Worm (Caenorhabditis elegans) whole organism, midembryonic: ENCODE measurements around the gene dhhc-5.

Experiments
- T22C8.4 ChIP-seq: fragments of 200-800 bp; sonication (Bioruptor generic); IDR thresholded peaks from 2 replicates; pipeline ENCODE4 v1.3.6; 2022; ENCODE audit warnings: missing genetic modification characterization, missing compliant biosample characterization
- flt-1 ChIP-seq: fragments of 200-800 bp; sonication (Bioruptor generic); IDR thresholded peaks from 2 replicates; pipeline ENCODE4 v1.3.6; 2022; ENCODE audit warnings: missing genetic modification characterization, missing compliant biosample characterization
- med-1 ChIP-seq: sonication (generic microtip); optimal IDR thresholded peaks from 2 replicates; lab custom pipeline; 2017; ENCODE audit warnings: missing genetic modification characterization, mild to moderate bottlenecking, missing compliant biosample characterization, antibody characterized with exemption, missing genetic modification reagents; ENCODE audit not compliant: insufficient read depth
- ref-1 ChIP-seq: fragments of 200-800 bp; sonication (Bioruptor generic); conservative IDR thresholded peaks from 2 replicates; pipeline ENCODE4 v1.3.6; 2022; ENCODE audit warnings: missing genetic modification reagents, missing genetic modification characterization, missing compliant biosample characterization
- tab-1 ChIP-seq: fragments of 200-800 bp; sonication (Bioruptor generic); IDR thresholded peaks from 2 replicates; pipeline ENCODE4 v1.3.6; 2022; ENCODE audit warnings: missing genetic modification characterization, missing compliant biosample characterization
- ztf-23 ChIP-seq: fragments of 200-800 bp; sonication (Bioruptor generic); IDR thresholded peaks from 2 replicates; pipeline ENCODE4 v1.3.6; 2022; ENCODE audit warnings: missing genetic modification reagents, missing genetic modification characterization, missing compliant biosample characterization
- ztf-29 ChIP-seq: fragments of 200-800 bp; sonication (Bioruptor generic); IDR thresholded peaks from 2 replicates; pipeline ENCODE4 v1.3.6; 2022; ENCODE audit warnings: missing genetic modification reagents, missing genetic modification characterization, missing compliant biosample characterization

- TF ChIP-seq T22C8.4 (GFP tag; lab: Robert Waterston, UW) (no peak), tab-1 (GFP tag; lab: Robert Waterston, UW) (no peak), med-1 (no peak), ref-1 (GFP tag; lab: Robert Waterston, UW) (no peak), ztf-29 (GFP tag; lab: Robert Waterston, UW) (no peak), flt-1 (GFP tag; lab: Robert Waterston, UW) (no peak), ztf-23 (GFP tag; lab: Robert Waterston, UW) (no peak)
Observed at ce11 chrIII:6822790-6823189, 26.1 kb downstream of the dhhc-5 start.
